Worm (Caenorhabditis elegans) whole organism, young adult: ENCODE results near the gene srp-7.

ENCODE experiments used
- C17E4.6 ChIP-seq: fragments of 200-800 bp; sonication (Bioruptor generic); IDR thresholded peaks from 2 replicates; pipeline ENCODE4 v1.3.6; 2022; ENCODE audit warnings: missing genetic modification reagents, missing genetic modification characterization, missing compliant biosample characterization
- F22D6.2 ChIP-seq: sonication (generic microtip); optimal IDR thresholded peaks from 2 replicates; lab custom pipeline; 2016; ENCODE audit warnings: mild to moderate bottlenecking, missing genetic modification characterization, missing compliant biosample characterization
- F33H1.4 ChIP-seq: fragments of 200-800 bp; sonication (Bioruptor generic); IDR thresholded peaks from 2 replicates; pipeline ENCODE4 v1.3.6; 2022; ENCODE audit warnings: missing genetic modification reagents, missing genetic modification characterization, missing compliant biosample characterization
- F55B11.4 ChIP-seq: sonication (generic microtip); optimal IDR thresholded peaks from 2 replicates; lab custom pipeline; 2016; ENCODE audit warnings: missing compliant biosample characterization, missing genetic modification characterization, borderline replicate concordance; ENCODE audit not compliant: insufficient read depth
- F57A8.1 ChIP-seq: fragments of 200-800 bp; sonication (Bioruptor generic); optimal IDR thresholded peaks from 2 replicates; lab custom pipeline; 2018; ENCODE audit warnings: mild to moderate bottlenecking, missing genetic modification characterization, moderate library complexity, missing compliant biosample characterization
- K12H6.12 ChIP-seq: fragments of 200-800 bp; sonication (Bioruptor generic); optimal IDR thresholded peaks from 2 replicates; lab custom pipeline; 2018; ENCODE audit warnings: mild to moderate bottlenecking, missing genetic modification characterization, missing compliant biosample characterization
- Y53F4B.3 ChIP-seq: fragments of 200-800 bp; sonication (Bioruptor generic); IDR thresholded peaks from 2 replicates; pipeline ENCODE4 v1.3.6; 2022; ENCODE audit warnings: missing genetic modification reagents, missing genetic modification characterization, missing compliant biosample characterization
- Y67H2A.10 ChIP-seq: fragments of 200-800 bp; sonication (Bioruptor generic); conservative IDR thresholded peaks from 2 replicates; pipeline ENCODE4 v1.3.6; 2022; ENCODE audit warnings: missing genetic modification reagents, missing genetic modification characterization, missing compliant biosample characterization
- Y95B8A.8 ChIP-seq: fragments of 200-800 bp; sonication (Bioruptor generic); IDR thresholded peaks from 2 replicates; pipeline ENCODE4 v1.3.6; 2022; ENCODE audit warnings: missing genetic modification reagents, missing genetic modification characterization, missing compliant biosample characterization
- ZK185.1 ChIP-seq: sonication (generic microtip); optimal IDR thresholded peaks from 2 replicates; lab custom pipeline; 2016; ENCODE audit warnings: mild to moderate bottlenecking, missing genetic modification characterization, missing compliant biosample characterization; ENCODE audit not compliant: poor library complexity, severe bottlenecking
- aptf-3 ChIP-seq: fragments of 200-800 bp; sonication (Bioruptor generic); IDR thresholded peaks from 2 replicates; pipeline ENCODE4 v1.3.6; 2022; ENCODE audit warnings: missing genetic modification characterization, missing compliant biosample characterization
- attf-5 ChIP-seq: fragments of 200-800 bp; sonication (Bioruptor generic); optimal IDR thresholded peaks from 2 replicates; lab custom pipeline; 2018; ENCODE audit warnings: mild to moderate bottlenecking, missing genetic modification characterization, missing compliant biosample characterization
- ccch-3 ChIP-seq: fragments of 200-800 bp; sonication (Bioruptor generic); optimal IDR thresholded peaks from 2 replicates; lab custom pipeline; 2018; ENCODE audit warnings: mild to moderate bottlenecking, missing genetic modification characterization, missing compliant biosample characterization
- cebp-1 ChIP-seq, 2 experiments: fragments of 200-800 bp in 1 of 2; sonication (Bioruptor generic) in 1 of 2; sonication (generic microtip) in 1 of 2; IDR thresholded peaks in 1 of 2; optimal IDR thresholded peaks in 1 of 2; 2 replicates each; pipeline versions ENCODE4 v1.3.6 to Lab custom; 2017 to 2022; ENCODE audit warnings: missing compliant biosample characterization in 2 of 2, missing genetic modification characterization in 2 of 2, mild to moderate bottlenecking in 1 of 2, missing genetic modification reagents in 1 of 2, moderate library complexity in 1 of 2
- ceh-58 ChIP-seq: fragments of 200-800 bp; sonication (Bioruptor generic); IDR thresholded peaks from 2 replicates; pipeline ENCODE4 v1.3.6; 2022; ENCODE audit warnings: missing genetic modification characterization, missing compliant biosample characterization
- dpff-1 ChIP-seq: sonication (generic microtip); optimal IDR thresholded peaks from 2 replicates; lab custom pipeline; 2017; ENCODE audit warnings: mild to moderate bottlenecking, missing genetic modification characterization, missing compliant biosample characterization
- dpl-1 ChIP-seq: fragments of 150-350 bp; optimal IDR thresholded peaks from 2 replicates; lab custom pipeline; 2014; ENCODE audit warnings: missing biosample characterization, missing genetic modification reagents, missing genetic modification characterization
- egrh-3 ChIP-seq: fragments of 200-800 bp; sonication (Bioruptor generic); IDR thresholded peaks from 2 replicates; pipeline ENCODE4 v1.3.6; 2022; ENCODE audit warnings: missing genetic modification reagents, missing genetic modification characterization, missing compliant biosample characterization
- ets-4 ChIP-seq: fragments of 200-800 bp; sonication (Bioruptor generic); optimal IDR thresholded peaks from 2 replicates; lab custom pipeline; 2018; ENCODE audit warnings: mild to moderate bottlenecking, missing genetic modification characterization, missing compliant biosample characterization
- hlh-12 ChIP-seq: sonication (generic microtip); optimal IDR thresholded peaks from 2 replicates; lab custom pipeline; 2016; ENCODE audit warnings: missing genetic modification characterization, missing compliant biosample characterization
- hmg-1.2 ChIP-seq: fragments of 200-800 bp; sonication (Bioruptor generic); IDR thresholded peaks from 2 replicates; pipeline ENCODE4 v1.3.6; 2022; ENCODE audit warnings: missing genetic modification reagents, missing genetic modification characterization, missing compliant biosample characterization
- hmg-20 ChIP-seq: fragments of 200-800 bp; sonication (Bioruptor generic); IDR thresholded peaks from 2 replicates; pipeline ENCODE4 v1.3.6; 2022; ENCODE audit warnings: missing genetic modification reagents, missing genetic modification characterization, missing compliant biosample characterization
- lag-1 ChIP-seq: fragments of 200-800 bp; sonication (Bioruptor generic); IDR thresholded peaks from 2 replicates; pipeline ENCODE4 v1.3.6; 2022; ENCODE audit warnings: missing genetic modification reagents, missing genetic modification characterization, missing compliant biosample characterization
- lin-26 ChIP-seq: fragments of 200-800 bp; sonication (Bioruptor generic); IDR thresholded peaks from 2 replicates; pipeline ENCODE4 v1.3.6; 2022; ENCODE audit warnings: missing genetic modification reagents, missing genetic modification characterization, missing compliant biosample characterization
- lir-1 ChIP-seq: fragments of 200-800 bp; sonication (Bioruptor generic); conservative IDR thresholded peaks from 2 replicates; pipeline ENCODE4 v1.3.6; 2022; ENCODE audit warnings: missing genetic modification reagents, missing genetic modification characterization, missing compliant biosample characterization
- lsl-1 ChIP-seq: fragments of 200-800 bp; sonication (Bioruptor generic); optimal IDR thresholded peaks from 2 replicates; lab custom pipeline; 2018; ENCODE audit warnings: mild to moderate bottlenecking, missing genetic modification characterization, moderate library complexity, missing compliant biosample characterization
- lsy-27 ChIP-seq: sonication (generic microtip); optimal IDR thresholded peaks from 2 replicates; lab custom pipeline; 2017; ENCODE audit warnings: missing genetic modification characterization, mild to moderate bottlenecking, missing compliant biosample characterization, antibody characterized with exemption, missing genotype, borderline replicate concordance; ENCODE audit not compliant: insufficient read depth
- madf-10 ChIP-seq: sonication (generic microtip); optimal IDR thresholded peaks from 2 replicates; lab custom pipeline; 2016; ENCODE audit warnings: mild to moderate bottlenecking, missing genetic modification characterization, missing compliant biosample characterization
- madf-3 ChIP-seq: fragments of 200-800 bp; sonication (Bioruptor generic); IDR thresholded peaks from 2 replicates; pipeline ENCODE4 v1.3.6; 2022; ENCODE audit warnings: missing genetic modification reagents, missing genetic modification characterization, missing compliant biosample characterization
- madf-6 ChIP-seq: fragments of 200-800 bp; sonication (Bioruptor generic); IDR thresholded peaks from 2 replicates; pipeline ENCODE4 v1.3.6; 2022; ENCODE audit warnings: missing genetic modification reagents, missing genetic modification characterization, missing compliant biosample characterization
- mcd-1 ChIP-seq: fragments of 200-800 bp; sonication (Bioruptor generic); IDR thresholded peaks from 2 replicates; pipeline ENCODE4 v1.3.6; 2022; ENCODE audit warnings: missing genetic modification reagents, missing genetic modification characterization, missing compliant biosample characterization
- mes-4 ChIP-seq: sonication (generic microtip); optimal IDR thresholded peaks from 2 replicates; lab custom pipeline; 2016; ENCODE audit warnings: missing genotype, missing genetic modification characterization, missing compliant biosample characterization
- nfya-2 ChIP-seq: fragments of 200-800 bp; sonication (Bioruptor generic); IDR thresholded peaks from 2 replicates; pipeline ENCODE4 v1.3.6; 2022; ENCODE audit warnings: missing genetic modification reagents, missing genetic modification characterization, missing compliant biosample characterization
- nhr-120 ChIP-seq: fragments of 200-800 bp; sonication (Bioruptor generic); IDR thresholded peaks from 2 replicates; pipeline ENCODE4 v1.3.6; 2022; ENCODE audit warnings: missing genetic modification characterization, missing compliant biosample characterization
- nhr-90 ChIP-seq: sonication (generic microtip); optimal IDR thresholded peaks from 2 replicates; lab custom pipeline; 2016; ENCODE audit warnings: missing genotype, mild to moderate bottlenecking, missing genetic modification characterization, missing compliant biosample characterization
- sdz-38 ChIP-seq: sonication (generic microtip); optimal IDR thresholded peaks from 2 replicates; lab custom pipeline; 2016; ENCODE audit warnings: missing genotype, missing genetic modification characterization, missing compliant biosample characterization
- snpc-1.1 ChIP-seq: sonication (generic microtip); optimal IDR thresholded peaks from 2 replicates; lab custom pipeline; 2017; ENCODE audit warnings: missing genetic modification characterization, mild to moderate bottlenecking, missing compliant biosample characterization, antibody characterized with exemption, moderate library complexity, missing genotype, missing genetic modification reagents; ENCODE audit not compliant: insufficient read depth
- snpc-1.3 ChIP-seq: sonication (generic microtip); optimal IDR thresholded peaks from 2 replicates; lab custom pipeline; 2017; ENCODE audit warnings: missing genetic modification characterization, mild to moderate bottlenecking, missing compliant biosample characterization, antibody characterized with exemption, moderate library complexity, missing genotype, missing genetic modification reagents; ENCODE audit not compliant: insufficient read depth
- snpc-3.4 ChIP-seq: sonication (generic microtip); optimal IDR thresholded peaks from 2 replicates; lab custom pipeline; 2017; ENCODE audit warnings: missing genetic modification characterization, mild to moderate bottlenecking, missing compliant biosample characterization, antibody characterized with exemption, moderate library complexity, missing genotype, missing genetic modification reagents
- snpc-4 ChIP-seq, 5 experiments: fragments of 150-350 bp in 1 of 5; sonication (generic microtip) in 4 of 5; optimal IDR thresholded peaks; 2 replicates each; lab custom pipeline; 2014 to 2018; ENCODE audit warnings: missing genetic modification characterization in 5 of 5, missing biosample characterization in 3 of 5, antibody characterized with exemption in 2 of 5, mild to moderate bottlenecking in 2 of 5, missing compliant biosample characterization in 2 of 5, missing genotype in 2 of 5, moderate library complexity in 2 of 5, missing genetic modification reagents in 1 of 5
- somi-1 ChIP-seq: fragments of 200-800 bp; sonication (Bioruptor generic); optimal IDR thresholded peaks from 2 replicates; lab custom pipeline; 2018; ENCODE audit warnings: mild to moderate bottlenecking, missing genetic modification characterization, missing compliant biosample characterization
- tbp1 ChIP-seq: fragments of 200-800 bp; sonication (Bioruptor generic); optimal IDR thresholded peaks from 2 replicates; lab custom pipeline; 2018; ENCODE audit warnings: mild to moderate bottlenecking, missing genetic modification characterization, missing compliant biosample characterization
- tlf-1 ChIP-seq: fragments of 200-800 bp; sonication (Bioruptor generic); optimal IDR thresholded peaks from 2 replicates; lab custom pipeline; 2018; ENCODE audit warnings: mild to moderate bottlenecking, missing genetic modification characterization, missing compliant biosample characterization
- unc-130 ChIP-seq: sonication (generic microtip); optimal IDR thresholded peaks from 2 replicates; lab custom pipeline; 2016; ENCODE audit warnings: missing genetic modification reagents, missing genetic modification characterization, missing compliant biosample characterization
- zim-3 ChIP-seq: sonication (generic microtip); optimal IDR thresholded peaks from 2 replicates; lab custom pipeline; 2017; ENCODE audit warnings: mild to moderate bottlenecking, missing genetic modification characterization, moderate library complexity, missing compliant biosample characterization
- ztf-6 ChIP-seq: fragments of 200-800 bp; sonication (Bioruptor generic); IDR thresholded peaks from 2 replicates; pipeline ENCODE4 v1.3.6; 2022; ENCODE audit warnings: missing genetic modification reagents, missing genetic modification characterization, missing compliant biosample characterization

srp-7 gene

DNA sequence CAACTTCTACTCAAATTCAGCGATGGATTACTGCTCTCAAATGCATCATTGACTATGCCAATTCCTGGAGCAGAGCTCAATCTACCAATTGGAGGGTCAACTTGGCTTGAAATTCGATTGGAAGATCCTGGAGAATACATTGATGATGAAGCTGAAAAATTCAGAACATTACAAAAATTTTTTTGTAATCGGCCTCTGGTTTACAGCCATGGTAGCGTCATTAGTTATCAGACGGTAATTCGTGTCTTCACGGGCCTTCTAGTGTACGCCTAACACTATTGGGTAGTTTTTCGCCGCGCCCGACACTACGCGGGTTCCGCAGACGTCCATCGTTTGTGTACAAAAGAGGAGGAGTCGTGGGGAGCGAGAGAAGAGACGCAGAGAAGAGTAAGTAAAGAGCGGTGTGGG lies 49.8 kb downstream of the srp-7 start:
- TF ChIP-seq snpc-4 (GFP tag; optimal IDR thresholded peaks at IDR 0.05; lab: Kevin White, UChicago) (peak; percentile 100), snpc-4 (tag; optimal IDR thresholded peaks at IDR 0.05; lab: Kevin White, UChicago) (peak; percentile 99 to 100 (median 100)), nfya-2 (no peak), mcd-1 (GFP tag; lab: Robert Waterston, UW) (peak; percentile 84), lin-26 (GFP tag; lab: Robert Waterston, UW) (peak; percentile 59; the same call in 1 of the 2 replicates), nhr-90 (tag; lab: Kevin White, UChicago) (peak; percentile 49), ztf-6 (GFP tag; lab: Robert Waterston, UW) (no peak), Y67H2A.10 (GFP tag; lab: Robert Waterston, UW) (no peak), nhr-120 (GFP tag; lab: Robert Waterston, UW) (no peak), dpl-1 (peak; percentile 40), ccch-3 (GFP tag; lab: Kevin White, UChicago) (no peak), somi-1 (GFP tag; lab: Kevin White, UChicago) (peak; percentile 80), K12H6.12 (tag; lab: Kevin White, UChicago) (peak; percentile 54), snpc-1.1 (tag; lab: Kevin White, UChicago) (peak; percentile 99), sdz-38 (no peak), unc-130 (GFP tag; lab: Kevin White, UChicago) (peak; percentile 62), ceh-58 (GFP tag; lab: Robert Waterston, UW) (no peak), dpff-1 (tag; lab: Kevin White, UChicago) (no peak), lag-1 (GFP tag; lab: Robert Waterston, UW) (no peak), egrh-3 (GFP tag; lab: Robert Waterston, UW) (peak; percentile 70), cebp-1 (GFP tag; IDR thresholded peaks at IDR 0.05; lab: Robert Waterston, UW) (0 out of 2 replicates have a peak, but pooled peaks have one; percentile 20), cebp-1 (tag; optimal IDR thresholded peaks at IDR 0.05; lab: Kevin White, UChicago) (no peak), aptf-3 (GFP tag; lab: Robert Waterston, UW) (no peak), F33H1.4 (GFP tag; lab: Robert Waterston, UW) (peak; percentile 71), madf-3 (peak; percentile 74), Y95B8A.8 (GFP tag; lab: Robert Waterston, UW) (peak; percentile 86), F55B11.4 (tag; lab: Kevin White, UChicago) (no peak), ZK185.1 (tag; lab: Kevin White, UChicago) (peak; percentile 89), tbp1 (GFP tag; lab: Kevin White, UChicago) (peak; percentile 84), snpc-1.3 (tag; lab: Kevin White, UChicago) (peak; percentile 98), lir-1 (peak; percentile 70; the same call in 1 of the 2 replicates), hmg-20 (GFP tag; lab: Robert Waterston, UW) (peak; percentile 84), attf-5 (GFP tag; lab: Kevin White, UChicago) (peak; percentile 47), mes-4 (tag; lab: Kevin White, UChicago) (peak; percentile 36), hmg-1.2 (peak; percentile 99), snpc-3.4 (peak; percentile 99), madf-6 (peak; percentile 91), C17E4.6 (peak; percentile 83), lsy-27 (peak; percentile 31), Y53F4B.3 (GFP tag; lab: Robert Waterston, UW) (peak; percentile 72), tlf-1 (GFP tag; lab: Kevin White, UChicago) (peak; percentile 69), madf-10 (tag; lab: Kevin White, UChicago) (peak; percentile 77), ets-4 (peak; percentile 61), F22D6.2 (tag; lab: Kevin White, UChicago) (peak; percentile 41), lsl-1 (peak; percentile 83), F57A8.1 (GFP tag; lab: Kevin White, UChicago) (no peak), hlh-12 (tag; lab: Kevin White, UChicago) (no peak), zim-3 (peak; percentile 1)
